Worm (Caenorhabditis elegans) whole organism, late embryonic: ENCODE results near the gene B0507.3.

ENCODE experiments used
- K09A11.1 ChIP-seq: sonication (generic microtip); optimal IDR thresholded peaks from 2 replicates; lab custom pipeline; 2017; ENCODE audit warnings: antibody characterized with exemption, mild to moderate bottlenecking, missing genetic modification characterization, missing compliant biosample characterization; ENCODE audit not compliant: insufficient read depth
- ceh-2 ChIP-seq: sonication (generic microtip); optimal IDR thresholded peaks from 2 replicates; lab custom pipeline; 2016; ENCODE audit warnings: missing genotype, missing genetic modification characterization, missing compliant biosample characterization
- lin-11 ChIP-seq: fragments of 200-800 bp; sonication (Bioruptor generic); optimal IDR thresholded peaks from 2 replicates; lab custom pipeline; 2018; ENCODE audit warnings: mild to moderate bottlenecking, missing genetic modification characterization, missing compliant biosample characterization
- rnt-1 ChIP-seq: sonication (generic microtip); optimal IDR thresholded peaks from 2 replicates; lab custom pipeline; 2016; ENCODE audit warnings: missing genetic modification characterization, missing compliant biosample characterization
- ttx-3 ChIP-seq: sonication (generic microtip); optimal IDR thresholded peaks from 2 replicates; lab custom pipeline; 2016; ENCODE audit warnings: missing genetic modification reagents, missing genetic modification characterization, missing compliant biosample characterization

- TF ChIP-seq ttx-3 (tag; lab: Kevin White, UChicago) (no peak), rnt-1 (tag; lab: Kevin White, UChicago) (no peak), K09A11.1 (tag; lab: Kevin White, UChicago) (no peak), ceh-2 (tag; lab: Kevin White, UChicago) (no peak), lin-11 (tag; lab: Kevin White, UChicago) (no peak)
Measured at ce11 chrV:8754670-8755069, 14.0 kb upstream of the B0507.3 start, which contains the start of gene B0507.4.
